Worm (Caenorhabditis elegans) whole organism, L1 larva: ENCODE results near the gene tiar-2.

ENCODE experiments used
- C04F5.9 ChIP-seq: sonication (generic microtip); optimal IDR thresholded peaks from 2 replicates; lab custom pipeline; 2016; ENCODE audit warnings: missing genetic modification characterization, missing compliant biosample characterization
- C16A3.4 ChIP-seq: fragments of 150-350 bp; optimal IDR thresholded peaks from 2 replicates; lab custom pipeline; 2014; ENCODE audit warnings: missing biosample characterization, missing genetic modification characterization
- F16B12.6 ChIP-seq: fragments of 150-350 bp; optimal IDR thresholded peaks from 2 replicates; lab custom pipeline; 2014; ENCODE audit warnings: missing biosample characterization, missing genetic modification characterization
- Y116A8C.19 ChIP-seq: sonication (generic microtip); optimal IDR thresholded peaks from 2 replicates; lab custom pipeline; 2016; ENCODE audit warnings: missing compliant biosample characterization, missing genetic modification characterization, borderline replicate concordance
- ama-1 ChIP-seq: fragments of 150-350 bp; optimal IDR thresholded peaks from 2 replicates; lab custom pipeline; 2014
- blmp-1 ChIP-seq: fragments of 150-350 bp; optimal IDR thresholded peaks from 2 replicates; lab custom pipeline; 2014; ENCODE audit warnings: missing biosample characterization, missing genetic modification characterization
- ceh-88 ChIP-seq: fragments of 200-800 bp; sonication (Bioruptor generic); IDR thresholded peaks from 2 replicates; pipeline ENCODE4 v1.3.6; 2022; ENCODE audit warnings: missing genetic modification characterization, missing compliant biosample characterization
- ceh-90 ChIP-seq: sonication (generic microtip); optimal IDR thresholded peaks from 2 replicates; lab custom pipeline; 2016; ENCODE audit warnings: missing genetic modification characterization, missing compliant biosample characterization
- ces-1 ChIP-seq: fragments of 150-350 bp; optimal IDR thresholded peaks from 2 replicates; lab custom pipeline; 2014; ENCODE audit warnings: missing biosample characterization, missing genetic modification reagents, missing genetic modification characterization
- dsc-1 ChIP-seq: sonication (generic microtip); optimal IDR thresholded peaks from 2 replicates; lab custom pipeline; 2016; ENCODE audit warnings: mild to moderate bottlenecking, missing genetic modification characterization, missing compliant biosample characterization
- elt-2 ChIP-seq: sonication (generic microtip); optimal IDR thresholded peaks from 2 replicates; lab custom pipeline; 2016; ENCODE audit warnings: missing genetic modification characterization, mild to moderate bottlenecking, inconsistent platforms, missing compliant biosample characterization, missing genetic modification reagents
- elt-3 ChIP-seq, 6 experiments: fragments of 150-350 bp in 1 of 6; sonication (generic microtip); optimal IDR thresholded peaks; 2 replicates each; lab custom pipeline; 2017 to 2018; ENCODE audit warnings: missing biosample characterization in 6 of 6, missing genetic modification characterization in 6 of 6, inconsistent platforms in 1 of 6
- ets-5 ChIP-seq: fragments of 200-800 bp; sonication (Bioruptor generic); IDR thresholded peaks from 2 replicates; pipeline ENCODE4 v1.3.6; 2022; ENCODE audit warnings: missing genetic modification characterization, missing compliant biosample characterization
- fkh-10 ChIP-seq: sonication (generic microtip); optimal IDR thresholded peaks from 2 replicates; lab custom pipeline; 2017; ENCODE audit warnings: missing biosample characterization, missing genetic modification reagents, missing genetic modification characterization
- fos-1 ChIP-seq: fragments of 150-350 bp; optimal IDR thresholded peaks from 2 replicates; lab custom pipeline; 2014; ENCODE audit warnings: missing biosample characterization, missing genetic modification characterization
- hlh-17 ChIP-seq: fragments of 200-800 bp; sonication (Bioruptor generic); optimal IDR thresholded peaks from 2 replicates; lab custom pipeline; 2018; ENCODE audit warnings: missing genetic modification characterization, mild to moderate bottlenecking, missing compliant biosample characterization, moderate library complexity, borderline replicate concordance
- irx-1 ChIP-seq: sonication (generic microtip); optimal IDR thresholded peaks from 2 replicates; lab custom pipeline; 2016; ENCODE audit warnings: missing genetic modification characterization, missing compliant biosample characterization
- isw-1 ChIP-seq: fragments of 200-800 bp; sonication (Bioruptor generic); IDR thresholded peaks from 2 replicates; pipeline ENCODE4 v1.3.6; 2022; ENCODE audit warnings: missing genetic modification characterization, missing compliant biosample characterization
- lin-13 ChIP-seq: fragments of 150-350 bp; optimal IDR thresholded peaks from 2 replicates; lab custom pipeline; 2014; ENCODE audit warnings: missing biosample characterization, missing genetic modification reagents, missing genetic modification characterization
- lin-15B ChIP-seq: fragments of 150-350 bp; sonication (generic microtip); optimal IDR thresholded peaks from 3 replicates; lab custom pipeline; 2014; ENCODE audit warnings: missing biosample characterization, missing genetic modification characterization
- lin-39 ChIP-seq: fragments of 150-350 bp; optimal IDR thresholded peaks from 2 replicates; lab custom pipeline; 2014; ENCODE audit warnings: missing biosample characterization, missing genetic modification reagents, missing genetic modification characterization
- lsy-2 ChIP-seq, 2 experiments: fragments of 150-350 bp; optimal IDR thresholded peaks; 2 replicates each; lab custom pipeline; 2014; ENCODE audit warnings: missing biosample characterization in 2 of 2, missing genetic modification characterization in 2 of 2
- mdl-1 ChIP-seq, 2 experiments: fragments of 150-350 bp; optimal IDR thresholded peaks; 2 replicates each; lab custom pipeline; 2014 to 2017; ENCODE audit warnings: missing biosample characterization in 2 of 2, missing genetic modification characterization in 2 of 2, inconsistent platforms in 1 of 2
- mep-1 ChIP-seq: fragments of 150-350 bp; optimal IDR thresholded peaks from 2 replicates; lab custom pipeline; 2014; ENCODE audit warnings: missing biosample characterization, missing genetic modification characterization
- nhr-11 ChIP-seq: fragments of 150-350 bp; optimal IDR thresholded peaks from 2 replicates; lab custom pipeline; 2014; ENCODE audit warnings: missing biosample characterization, missing genetic modification characterization
- nhr-28 ChIP-seq: fragments of 150-350 bp; optimal IDR thresholded peaks from 2 replicates; lab custom pipeline; 2014; ENCODE audit warnings: missing biosample characterization, missing genetic modification characterization
- nhr-47 ChIP-seq: sonication (generic microtip); optimal IDR thresholded peaks from 2 replicates; lab custom pipeline; 2016; ENCODE audit warnings: mild to moderate bottlenecking, missing genetic modification characterization, moderate library complexity, missing compliant biosample characterization
- nhr-77 ChIP-seq: fragments of 150-350 bp; optimal IDR thresholded peaks from 2 replicates; lab custom pipeline; 2014; ENCODE audit warnings: missing biosample characterization, missing genetic modification characterization
- nhr-84 ChIP-seq: sonication (generic microtip); optimal IDR thresholded peaks from 2 replicates; lab custom pipeline; 2017; ENCODE audit warnings: missing biosample characterization, missing genetic modification characterization
- nhr-85 ChIP-seq: sonication (generic microtip); peaks from one replicate; lab custom pipeline; 2016; ENCODE audit warnings: missing genetic modification characterization, inconsistent platforms, missing compliant biosample characterization
- pag-3 ChIP-seq: sonication (generic microtip); optimal IDR thresholded peaks from 2 replicates; lab custom pipeline; 2017; ENCODE audit warnings: missing genetic modification characterization, mild to moderate bottlenecking, missing compliant biosample characterization, antibody characterized with exemption, borderline replicate concordance; ENCODE audit not compliant: insufficient read depth
- rnt-1 ChIP-seq: sonication (generic microtip); optimal IDR thresholded peaks from 2 replicates; lab custom pipeline; 2016; ENCODE audit warnings: mild to moderate bottlenecking, missing genetic modification characterization, moderate library complexity, missing compliant biosample characterization
- skn-1 ChIP-seq: fragments of 150-350 bp; optimal IDR thresholded peaks from 2 replicates; lab custom pipeline; 2014; ENCODE audit warnings: missing biosample characterization, missing genetic modification characterization
- snu-23 ChIP-seq: sonication (generic microtip); optimal IDR thresholded peaks from 2 replicates; lab custom pipeline; 2016; ENCODE audit warnings: missing genetic modification characterization, missing compliant biosample characterization
- sup-37 ChIP-seq: fragments of 200-800 bp; sonication (Bioruptor generic); optimal IDR thresholded peaks from 2 replicates; lab custom pipeline; 2018; ENCODE audit warnings: mild to moderate bottlenecking, missing genetic modification characterization, missing compliant biosample characterization
- swsn-7 ChIP-seq: sonication (generic microtip); optimal IDR thresholded peaks from 2 replicates; lab custom pipeline; 2016; ENCODE audit warnings: missing genetic modification characterization, missing compliant biosample characterization
- tlp-1 ChIP-seq: fragments of 150-350 bp; optimal IDR thresholded peaks from 2 replicates; lab custom pipeline; 2014; ENCODE audit warnings: missing biosample characterization, missing genetic modification characterization
- unc-62 ChIP-seq: fragments of 150-350 bp; optimal IDR thresholded peaks from 2 replicates; lab custom pipeline; 2014; ENCODE audit warnings: missing biosample characterization, missing genetic modification reagents, missing genetic modification characterization
- xbp-1 ChIP-seq: sonication (generic microtip); optimal IDR thresholded peaks from 2 replicates; lab custom pipeline; 2016; ENCODE audit warnings: missing genetic modification characterization, missing compliant biosample characterization

The tiar-2 gene

ce11 chrII:12768167-12768712 is at the start of gene tiar-2, which contains the start of gene vps-2 (continued):
- TF ChIP-seq snu-23 (GFP tag; lab: Kevin White, UChicago): peak; percentile 66
- TF ChIP-seq lin-15B: peak; percentile 77
- peak; percentile 75 for TF ChIP-seq swsn-7

ce11 chrII:12722049-12722448 is 46.4 kb upstream of the tiar-2 start:
- no peak for TF ChIP-seq nhr-11
- TF ChIP-seq dsc-1 (tag; lab: Kevin White, UChicago): no peak
- no peak for TF ChIP-seq nhr-47
- no peak for TF ChIP-seq snu-23 (GFP tag; lab: Kevin White, UChicago)
- TF ChIP-seq blmp-1 (tag; lab: Kevin White, UChicago): no peak
- TF ChIP-seq mdl-1 (tag; optimal IDR thresholded peaks at IDR 0.05; lab: Kevin White, UChicago): no peak
- no peak for TF ChIP-seq lin-39 (tag; lab: Kevin White, UChicago)
- no peak for TF ChIP-seq xbp-1 (tag; lab: Kevin White, UChicago)
- no peak for TF ChIP-seq hlh-17 (GFP tag; lab: Kevin White, UChicago)
- TF ChIP-seq nhr-85 (tag; lab: Kevin White, UChicago): no peak
- no peak for TF ChIP-seq elt-2 (tag; lab: Kevin White, UChicago)
- TF ChIP-seq irx-1 (tag; lab: Kevin White, UChicago): no peak
- TF ChIP-seq nhr-77: no peak
- TF ChIP-seq C04F5.9 (tag; lab: Kevin White, UChicago): no peak
- no peak for TF ChIP-seq isw-1 (GFP tag; lab: Robert Waterston, UW)
- TF ChIP-seq ets-5 (GFP tag; lab: Robert Waterston, UW): no peak
- TF ChIP-seq ces-1 (GFP tag; lab: Kevin White, UChicago): no peak
- no peak for TF ChIP-seq elt-3 (tag; optimal IDR thresholded peaks at IDR 0.05; lab: Kevin White, UChicago)

ce11 chrII:12722685-12723287 is 45.7 kb upstream of the tiar-2 start:
- TF ChIP-seq dsc-1 (tag; lab: Kevin White, UChicago) (no peak), skn-1 (tag; lab: Kevin White, UChicago) (no peak), nhr-11 (no peak), xbp-1 (tag; lab: Kevin White, UChicago) (no peak), ama-1 (lab: Kevin White, UChicago) (no peak), pag-3 (tag; lab: Kevin White, UChicago) (no peak), tlp-1 (tag; lab: Kevin White, UChicago) (no peak), nhr-84 (no peak), swsn-7 (no peak), lin-13 (GFP tag; lab: Kevin White, UChicago) (no peak)

- TF ChIP-seq Y116A8C.19 (tag; lab: Kevin White, UChicago): no peak
- TF ChIP-seq sup-37 (GFP tag; lab: Kevin White, UChicago): no peak
- TF ChIP-seq F16B12.6 (tag; lab: Kevin White, UChicago): no peak
- no peak for TF ChIP-seq unc-62 (GFP tag; lab: Kevin White, UChicago)
- no peak for TF ChIP-seq fkh-10 (GFP tag; lab: Kevin White, UChicago)
- TF ChIP-seq rnt-1 (tag; lab: Kevin White, UChicago): no peak
- TF ChIP-seq dsc-1 (tag; lab: Kevin White, UChicago): no peak
- TF ChIP-seq C04F5.9 (tag; lab: Kevin White, UChicago): no peak
- no peak for TF ChIP-seq lsy-2 (tag; optimal IDR thresholded peaks at IDR 0.05; lab: Kevin White, UChicago)
- TF ChIP-seq mep-1: no peak
- no peak for TF ChIP-seq isw-1 (GFP tag; lab: Robert Waterston, UW)
- no peak for TF ChIP-seq elt-3 (tag; optimal IDR thresholded peaks at IDR 0.05; lab: Kevin White, UChicago)
- TF ChIP-seq C16A3.4 (tag; lab: Kevin White, UChicago): no peak
- TF ChIP-seq blmp-1 (tag; lab: Kevin White, UChicago): no peak
- no peak for TF ChIP-seq elt-2 (tag; lab: Kevin White, UChicago)
- no peak for TF ChIP-seq fos-1 (tag; lab: Kevin White, UChicago)
- no peak for TF ChIP-seq ceh-88 (GFP tag; lab: Robert Waterston, UW)
- TF ChIP-seq ceh-90 (tag; lab: Kevin White, UChicago): no peak
- no peak for TF ChIP-seq nhr-28 (tag; lab: Kevin White, UChicago)
- TF ChIP-seq, all 84 proteins: peak for 0
Measured at ce11 chrII:12726704-12727103, 41.8 kb upstream of the tiar-2 start.
